Fruit fly (Drosophila melanogaster) S2 (cell line): Measurements from ENCODE around the gene betaTub97EF.

ENCODE experiments used
- CG8478 ChIP-seq: fragments of >200 bp; optimal IDR thresholded peaks from 2 replicates; lab custom pipeline; 2018
- CTCF ChIP-seq, 2 experiments: fragments of >200 bp; optimal IDR thresholded peaks; 2 replicates each; lab custom pipeline; 2018

dm6 chr3R:27954533-27954932 lies 33.7 kb downstream of the betaTub97EF start, which contains the start of gene Nep7:
- TF ChIP-seq CG8478 (lab: Kevin White, UChicago) (no peak), CTCF (optimal IDR thresholded peaks at IDR 0.05; lab: Kevin White, UChicago) (no peak)
